Worm (Caenorhabditis elegans) whole organism, young adult: Measurements from ENCODE around the gene fbxa-71.

Experiments used
- B0035.1 ChIP-seq: sonication (generic microtip); optimal IDR thresholded peaks from 2 replicates; lab custom pipeline; 2016; ENCODE audit warnings: missing genetic modification characterization, mild to moderate bottlenecking, missing compliant biosample characterization, missing genotype, missing genetic modification reagents
- C06A6.2 ChIP-seq: fragments of 200-800 bp; sonication (Bioruptor generic); conservative IDR thresholded peaks from 2 replicates; pipeline ENCODE4 v1.3.6; 2022; ENCODE audit warnings: missing genetic modification characterization, missing compliant biosample characterization
- F22D6.2 ChIP-seq: sonication (generic microtip); optimal IDR thresholded peaks from 2 replicates; lab custom pipeline; 2016; ENCODE audit warnings: mild to moderate bottlenecking, missing genetic modification characterization, missing compliant biosample characterization
- F33H1.4 ChIP-seq: fragments of 200-800 bp; sonication (Bioruptor generic); IDR thresholded peaks from 2 replicates; pipeline ENCODE4 v1.3.6; 2022; ENCODE audit warnings: missing genetic modification reagents, missing genetic modification characterization, missing compliant biosample characterization
- F37B4.10 ChIP-seq: fragments of 200-800 bp; sonication (Bioruptor generic); IDR thresholded peaks from 2 replicates; pipeline ENCODE4 v1.3.6; 2022; ENCODE audit warnings: missing genetic modification characterization, missing compliant biosample characterization
- F55B11.4 ChIP-seq: sonication (generic microtip); optimal IDR thresholded peaks from 2 replicates; lab custom pipeline; 2016; ENCODE audit warnings: missing compliant biosample characterization, missing genetic modification characterization, borderline replicate concordance; ENCODE audit not compliant: insufficient read depth
- F57A8.1 ChIP-seq: fragments of 200-800 bp; sonication (Bioruptor generic); optimal IDR thresholded peaks from 2 replicates; lab custom pipeline; 2018; ENCODE audit warnings: mild to moderate bottlenecking, missing genetic modification characterization, moderate library complexity, missing compliant biosample characterization
- K12H6.12 ChIP-seq: fragments of 200-800 bp; sonication (Bioruptor generic); optimal IDR thresholded peaks from 2 replicates; lab custom pipeline; 2018; ENCODE audit warnings: mild to moderate bottlenecking, missing genetic modification characterization, missing compliant biosample characterization
- Y56A3A.18 ChIP-seq: fragments of 200-800 bp; sonication (Bioruptor generic); IDR thresholded peaks from 2 replicates; pipeline ENCODE4 v1.3.6; 2022; ENCODE audit warnings: missing genetic modification reagents, missing genetic modification characterization, missing compliant biosample characterization
- athp-1 ChIP-seq: sonication (generic microtip); optimal IDR thresholded peaks from 2 replicates; lab custom pipeline; 2017; ENCODE audit warnings: mild to moderate bottlenecking, missing genetic modification characterization, missing compliant biosample characterization
- ceh-27 ChIP-seq: fragments of 200-800 bp; sonication (Bioruptor generic); optimal IDR thresholded peaks from 2 replicates; lab custom pipeline; 2018; ENCODE audit warnings: mild to moderate bottlenecking, missing genetic modification characterization, moderate library complexity, missing compliant biosample characterization
- ceh-40 ChIP-seq: fragments of 200-800 bp; sonication (Bioruptor generic); IDR thresholded peaks from 2 replicates; pipeline ENCODE4 v1.3.6; 2022; ENCODE audit warnings: missing genetic modification characterization, missing compliant biosample characterization
- chd-7 ChIP-seq: sonication (generic microtip); optimal IDR thresholded peaks from 2 replicates; lab custom pipeline; 2016; ENCODE audit warnings: mild to moderate bottlenecking, missing genetic modification characterization, moderate library complexity, missing compliant biosample characterization
- die-1 ChIP-seq: sonication (generic microtip); optimal IDR thresholded peaks from 2 replicates; lab custom pipeline; 2016; ENCODE audit warnings: missing genotype, mild to moderate bottlenecking, missing genetic modification characterization, missing compliant biosample characterization
- dpff-1 ChIP-seq: sonication (generic microtip); optimal IDR thresholded peaks from 2 replicates; lab custom pipeline; 2017; ENCODE audit warnings: mild to moderate bottlenecking, missing genetic modification characterization, missing compliant biosample characterization
- dpl-1 ChIP-seq: fragments of 150-350 bp; optimal IDR thresholded peaks from 2 replicates; lab custom pipeline; 2014; ENCODE audit warnings: missing biosample characterization, missing genetic modification reagents, missing genetic modification characterization
- gei-17 ChIP-seq: fragments of 200-800 bp; sonication (Bioruptor generic); optimal IDR thresholded peaks from 2 replicates; lab custom pipeline; 2018; ENCODE audit warnings: mild to moderate bottlenecking, missing genetic modification characterization, missing compliant biosample characterization
- him-1 ChIP-seq: sonication (generic microtip); optimal IDR thresholded peaks from 2 replicates; lab custom pipeline; 2016; ENCODE audit warnings: missing genotype, missing genetic modification reagents, missing genetic modification characterization, missing compliant biosample characterization
- hmg-1.2 ChIP-seq: fragments of 200-800 bp; sonication (Bioruptor generic); IDR thresholded peaks from 2 replicates; pipeline ENCODE4 v1.3.6; 2022; ENCODE audit warnings: missing genetic modification reagents, missing genetic modification characterization, missing compliant biosample characterization
- hmg-20 ChIP-seq: fragments of 200-800 bp; sonication (Bioruptor generic); IDR thresholded peaks from 2 replicates; pipeline ENCODE4 v1.3.6; 2022; ENCODE audit warnings: missing genetic modification reagents, missing genetic modification characterization, missing compliant biosample characterization
- lag-1 ChIP-seq: fragments of 200-800 bp; sonication (Bioruptor generic); IDR thresholded peaks from 2 replicates; pipeline ENCODE4 v1.3.6; 2022; ENCODE audit warnings: missing genetic modification reagents, missing genetic modification characterization, missing compliant biosample characterization
- let-526 ChIP-seq: fragments of 200-800 bp; sonication (Bioruptor generic); IDR thresholded peaks from 2 replicates; pipeline ENCODE4 v1.3.6; 2022; ENCODE audit warnings: missing genetic modification reagents, missing genetic modification characterization, missing compliant biosample characterization
- let-607 ChIP-seq, 2 experiments: fragments of 200-800 bp in 1 of 2; sonication (Bioruptor generic) in 1 of 2; sonication (generic microtip) in 1 of 2; optimal IDR thresholded peaks; 2 replicates each; lab custom pipeline; 2016 to 2018; ENCODE audit warnings: mild to moderate bottlenecking in 2 of 2, missing compliant biosample characterization in 2 of 2, missing genetic modification characterization in 2 of 2, moderate library complexity in 2 of 2, missing genotype in 1 of 2
- madf-10 ChIP-seq: sonication (generic microtip); optimal IDR thresholded peaks from 2 replicates; lab custom pipeline; 2016; ENCODE audit warnings: mild to moderate bottlenecking, missing genetic modification characterization, missing compliant biosample characterization
- nhr-120 ChIP-seq: fragments of 200-800 bp; sonication (Bioruptor generic); IDR thresholded peaks from 2 replicates; pipeline ENCODE4 v1.3.6; 2022; ENCODE audit warnings: missing genetic modification characterization, missing compliant biosample characterization
- nhr-90 ChIP-seq: sonication (generic microtip); optimal IDR thresholded peaks from 2 replicates; lab custom pipeline; 2016; ENCODE audit warnings: missing genotype, mild to moderate bottlenecking, missing genetic modification characterization, missing compliant biosample characterization
- rec-8 ChIP-seq, 2 experiments: sonication (generic microtip); optimal IDR thresholded peaks; 2 replicates each; lab custom pipeline; 2016; ENCODE audit warnings: mild to moderate bottlenecking in 2 of 2, missing genetic modification characterization in 2 of 2, missing genetic modification reagents in 2 of 2, missing genotype in 2 of 2, missing biosample characterization in 1 of 2, missing compliant biosample characterization in 1 of 2, moderate library complexity in 1 of 2
- sea-2 ChIP-seq: fragments of 200-800 bp; sonication (Bioruptor generic); IDR thresholded peaks from 2 replicates; pipeline ENCODE4 v1.3.6; 2022; ENCODE audit warnings: missing genetic modification characterization, missing compliant biosample characterization
- snpc-3.4 ChIP-seq: sonication (generic microtip); optimal IDR thresholded peaks from 2 replicates; lab custom pipeline; 2017; ENCODE audit warnings: missing genetic modification characterization, mild to moderate bottlenecking, missing compliant biosample characterization, antibody characterized with exemption, moderate library complexity, missing genotype, missing genetic modification reagents
- tbp1 ChIP-seq: fragments of 200-800 bp; sonication (Bioruptor generic); optimal IDR thresholded peaks from 2 replicates; lab custom pipeline; 2018; ENCODE audit warnings: mild to moderate bottlenecking, missing genetic modification characterization, missing compliant biosample characterization
- unc-62 ChIP-seq: fragments of 150-350 bp; optimal IDR thresholded peaks from 2 replicates; lab custom pipeline; 2014; ENCODE audit warnings: missing biosample characterization, missing genetic modification reagents, missing genetic modification characterization
- ztf-18 ChIP-seq: sonication (generic microtip); optimal IDR thresholded peaks from 2 replicates; lab custom pipeline; 2016; ENCODE audit warnings: missing genotype, mild to moderate bottlenecking, missing genetic modification characterization, missing compliant biosample characterization
- ztf-25 ChIP-seq: fragments of 200-800 bp; sonication (Bioruptor generic); IDR thresholded peaks from 2 replicates; pipeline ENCODE4 v1.3.6; 2022; ENCODE audit warnings: missing genetic modification reagents, missing genetic modification characterization, missing compliant biosample characterization
- ztf-26 ChIP-seq: sonication (generic microtip); optimal IDR thresholded peaks from 2 replicates; lab custom pipeline; 2017; ENCODE audit warnings: missing genetic modification characterization, missing compliant biosample characterization

fbxa-71 gene

DNA sequence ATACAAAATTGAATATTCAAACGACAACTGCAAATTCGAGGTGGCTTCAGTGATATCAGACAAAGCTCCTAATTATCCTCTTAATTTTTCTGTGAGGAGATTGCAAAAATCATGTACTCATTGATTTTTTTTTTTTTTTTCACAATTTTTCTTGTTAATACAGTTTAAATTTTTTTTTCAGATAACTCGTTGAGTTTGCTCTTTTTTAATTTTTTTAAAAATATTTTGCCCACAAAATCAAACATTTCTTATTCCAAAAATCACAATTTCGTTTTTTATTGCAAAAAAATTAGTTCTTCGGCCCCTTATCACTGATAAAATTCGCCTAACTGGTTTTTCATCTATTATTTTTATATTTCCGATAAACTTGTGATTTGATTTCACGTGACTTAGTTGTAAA, 21.2 kb downstream of the fbxa-71 start, which contains the start of gene Y54F10BM.21:
Gene Y54F10BM.21, plus strand, starts transcription at position 301 of the 400 bp plus-strand sequence.
- TF ChIP-seq dpff-1 (tag; lab: Kevin White, UChicago) (no peak), F55B11.4 (tag; lab: Kevin White, UChicago) (no peak), rec-8 (tag; optimal IDR thresholded peaks at IDR 0.05; lab: Kevin White, UChicago) (no peak), hmg-20 (GFP tag; lab: Robert Waterston, UW) (no peak), him-1 (no peak), F33H1.4 (GFP tag; lab: Robert Waterston, UW) (no peak), tbp1 (GFP tag; lab: Kevin White, UChicago) (no peak), F37B4.10 (GFP tag; lab: Robert Waterston, UW) (no peak), F57A8.1 (no peak), hmg-1.2 (GFP tag; lab: Robert Waterston, UW) (no peak)

DNA sequence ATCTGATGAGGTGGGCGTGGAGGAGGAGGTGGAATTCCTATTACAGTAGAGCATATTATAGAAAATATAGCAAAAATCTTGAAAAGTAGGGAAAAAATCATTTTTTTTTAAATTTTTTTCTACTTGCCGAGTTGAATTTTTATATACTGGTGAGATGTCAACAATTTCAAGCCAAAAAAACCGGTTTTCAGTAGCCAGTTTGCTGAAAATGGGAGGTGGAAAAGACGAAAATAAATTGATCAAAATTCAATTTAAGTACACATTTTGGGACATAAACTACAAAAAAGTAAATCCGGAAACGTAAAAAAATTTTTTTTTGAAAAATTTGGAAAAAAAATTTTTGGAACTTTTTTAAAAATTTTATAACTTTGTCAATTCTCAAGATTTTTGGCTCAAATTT, 23.8 kb downstream of the fbxa-71 start, which contains the start of gene Y54F10BM.23:
Gene Y54F10BM.23, minus strand, starts transcription at position 101 of the 400 bp plus-strand sequence.
- TF ChIP-seq dpl-1 (GFP tag; lab: Kevin White, UChicago) (no peak), ceh-40 (GFP tag; lab: Robert Waterston, UW) (no peak), sea-2 (GFP tag; lab: Robert Waterston, UW) (no peak), ztf-25 (GFP tag; lab: Robert Waterston, UW) (no peak), let-607 (tag; optimal IDR thresholded peaks at IDR 0.05; lab: Kevin White, UChicago) (no peak), madf-10 (tag; lab: Kevin White, UChicago) (no peak), chd-7 (tag; lab: Kevin White, UChicago) (no peak), snpc-3.4 (tag; lab: Kevin White, UChicago) (no peak), die-1 (tag; lab: Kevin White, UChicago) (no peak), F22D6.2 (tag; lab: Kevin White, UChicago) (no peak), hmg-1.2 (GFP tag; lab: Robert Waterston, UW) (no peak), unc-62 (GFP tag; lab: Kevin White, UChicago) (no peak), ztf-18 (tag; lab: Kevin White, UChicago) (no peak), Y56A3A.18 (GFP tag; lab: Robert Waterston, UW) (no peak), ztf-26 (tag; lab: Kevin White, UChicago) (no peak), lag-1 (no peak), athp-1 (tag; lab: Kevin White, UChicago) (no peak), C06A6.2 (no peak), ceh-27 (GFP tag; lab: Kevin White, UChicago) (no peak)

DNA sequence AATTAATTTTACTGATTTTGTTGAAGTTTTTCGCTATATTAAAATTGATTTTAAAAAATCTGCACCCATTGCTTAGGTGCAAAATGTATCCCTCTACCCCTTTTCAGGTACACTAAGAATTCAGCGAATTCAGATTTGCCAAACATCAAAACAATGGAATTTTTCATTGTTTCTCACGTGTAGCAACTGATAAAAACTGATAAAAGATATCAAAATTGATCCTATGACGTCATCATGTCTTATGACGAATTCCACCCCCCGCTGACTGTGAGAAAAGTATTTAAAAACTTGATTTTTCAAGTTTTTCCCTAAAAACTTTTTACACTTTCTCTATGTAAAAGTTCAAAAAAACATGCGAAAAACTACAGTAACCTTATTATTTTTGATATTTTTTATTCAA, 24.9 kb downstream of the fbxa-71 start, which contains the start of gene Y54F10BM.22:
Gene Y54F10BM.22, plus strand, starts transcription at position 331 of the 400 bp plus-strand sequence.
- no peak for TF ChIP-seq gei-17 (GFP tag; lab: Kevin White, UChicago)
- no peak for TF ChIP-seq B0035.1 (tag; lab: Kevin White, UChicago)
- TF ChIP-seq let-526 (GFP tag; lab: Robert Waterston, UW) = no peak
- no peak for TF ChIP-seq K12H6.12 (tag; lab: Kevin White, UChicago)
- TF ChIP-seq nhr-120 (GFP tag; lab: Robert Waterston, UW) = no peak
- TF ChIP-seq nhr-90 (tag; lab: Kevin White, UChicago) = no peak
- TF ChIP-seq, all 124 proteins: peak for 0
